Worm (Caenorhabditis elegans) whole organism, late embryonic: ENCODE measurements around the gene C44H9.5.

Experiments
- C08G9.2 ChIP-seq: sonication (generic microtip); optimal IDR thresholded peaks from 2 replicates; lab custom pipeline; 2016; ENCODE audit warnings: mild to moderate bottlenecking, missing genetic modification characterization, moderate library complexity, missing compliant biosample characterization
- C38D4.7 ChIP-seq: fragments of 200-800 bp; sonication (Bioruptor generic); optimal IDR thresholded peaks from 2 replicates; lab custom pipeline; 2018; ENCODE audit warnings: mild to moderate bottlenecking, missing genetic modification characterization, moderate library complexity, missing compliant biosample characterization
- K02D7.2 ChIP-seq: sonication (generic microtip); optimal IDR thresholded peaks from 2 replicates; lab custom pipeline; 2017; ENCODE audit warnings: mild to moderate bottlenecking, missing genetic modification characterization, missing compliant biosample characterization
- K09A11.1 ChIP-seq: sonication (generic microtip); optimal IDR thresholded peaks from 2 replicates; lab custom pipeline; 2017; ENCODE audit warnings: antibody characterized with exemption, mild to moderate bottlenecking, missing genetic modification characterization, missing compliant biosample characterization; ENCODE audit not compliant: insufficient read depth
- T23F11.4 ChIP-seq: fragments of 200-800 bp; sonication (Bioruptor generic); optimal IDR thresholded peaks from 2 replicates; lab custom pipeline; 2018; ENCODE audit warnings: mild to moderate bottlenecking, missing genetic modification characterization, missing compliant biosample characterization
- Y22D7AL.16 ChIP-seq: sonication (generic microtip); optimal IDR thresholded peaks from 2 replicates; lab custom pipeline; 2016; ENCODE audit warnings: missing genetic modification characterization, missing compliant biosample characterization
- ama-1 ChIP-seq: fragments of 150-350 bp; optimal IDR thresholded peaks from 2 replicates; lab custom pipeline; 2014
- ceh-19 ChIP-seq: fragments of 200-800 bp; sonication (Bioruptor generic); optimal IDR thresholded peaks from 2 replicates; lab custom pipeline; 2018; ENCODE audit warnings: mild to moderate bottlenecking, missing genetic modification characterization, missing compliant biosample characterization
- ceh-31 ChIP-seq: sonication (generic microtip); optimal IDR thresholded peaks from 2 replicates; lab custom pipeline; 2016; ENCODE audit warnings: missing genetic modification characterization, missing compliant biosample characterization
- ceh-34 ChIP-seq: sonication (generic microtip); optimal IDR thresholded peaks from 2 replicates; lab custom pipeline; 2016; ENCODE audit warnings: mild to moderate bottlenecking, missing genetic modification characterization, missing compliant biosample characterization
- ceh-48 ChIP-seq: sonication (generic microtip); optimal IDR thresholded peaks from 2 replicates; lab custom pipeline; 2016; ENCODE audit warnings: missing genetic modification characterization, inconsistent platforms, missing compliant biosample characterization
- dmd-4 ChIP-seq: sonication (generic microtip); optimal IDR thresholded peaks from 2 replicates; lab custom pipeline; 2016; ENCODE audit warnings: borderline replicate concordance, missing genetic modification characterization, missing compliant biosample characterization
- ets-4 ChIP-seq: sonication (generic microtip); optimal IDR thresholded peaks from 2 replicates; lab custom pipeline; 2016; ENCODE audit warnings: missing genetic modification characterization, missing compliant biosample characterization
- eyg-1 ChIP-seq: sonication (generic microtip); optimal IDR thresholded peaks from 2 replicates; lab custom pipeline; 2016; ENCODE audit warnings: missing genotype, missing genetic modification characterization, missing compliant biosample characterization
- fax-1 ChIP-seq: sonication (generic microtip); optimal IDR thresholded peaks from 2 replicates; lab custom pipeline; 2016; ENCODE audit warnings: missing genotype, missing genetic modification characterization, missing compliant biosample characterization
- fkh-10 ChIP-seq: fragments of 150-350 bp; optimal IDR thresholded peaks from 2 replicates; lab custom pipeline; 2014; ENCODE audit warnings: missing biosample characterization, missing genetic modification reagents, missing genetic modification characterization
- fkh-6 ChIP-seq: sonication (generic microtip); optimal IDR thresholded peaks from 2 replicates; lab custom pipeline; 2016; ENCODE audit warnings: missing genetic modification characterization, missing compliant biosample characterization
- gmeb-2 ChIP-seq: sonication (generic microtip); optimal IDR thresholded peaks from 2 replicates; lab custom pipeline; 2016; ENCODE audit warnings: missing genetic modification characterization, inconsistent platforms, missing compliant biosample characterization
- hlh-15 ChIP-seq: sonication (generic microtip); optimal IDR thresholded peaks from 2 replicates; lab custom pipeline; 2016; ENCODE audit warnings: missing genetic modification characterization, missing compliant biosample characterization
- hlh-6 ChIP-seq: sonication (generic microtip); optimal IDR thresholded peaks from 2 replicates; lab custom pipeline; 2016; ENCODE audit warnings: missing genotype, missing genetic modification characterization, missing compliant biosample characterization
- hlh-8 ChIP-seq: sonication (generic microtip); optimal IDR thresholded peaks from 2 replicates; lab custom pipeline; 2016; ENCODE audit warnings: missing genotype, missing genetic modification characterization, missing compliant biosample characterization
- lim-6 ChIP-seq: sonication (generic microtip); optimal IDR thresholded peaks from 2 replicates; lab custom pipeline; 2016; ENCODE audit warnings: missing genetic modification characterization, missing compliant biosample characterization
- lin-11 ChIP-seq: fragments of 200-800 bp; sonication (Bioruptor generic); optimal IDR thresholded peaks from 2 replicates; lab custom pipeline; 2018; ENCODE audit warnings: mild to moderate bottlenecking, missing genetic modification characterization, missing compliant biosample characterization
- madf-2 ChIP-seq: sonication (generic microtip); optimal IDR thresholded peaks from 2 replicates; lab custom pipeline; 2017; ENCODE audit warnings: missing genetic modification characterization, missing compliant biosample characterization
- mec-3 ChIP-seq: sonication (generic microtip); optimal IDR thresholded peaks from 2 replicates; lab custom pipeline; 2016; ENCODE audit warnings: borderline replicate concordance, missing genetic modification characterization, missing compliant biosample characterization
- nhr-232 ChIP-seq: sonication (generic microtip); optimal IDR thresholded peaks from 2 replicates; lab custom pipeline; 2016; ENCODE audit warnings: missing genetic modification characterization, missing compliant biosample characterization
- npax-4 ChIP-seq: sonication (generic microtip); optimal IDR thresholded peaks from 2 replicates; lab custom pipeline; 2016; ENCODE audit warnings: missing genetic modification characterization, missing compliant biosample characterization
- pag-3 ChIP-seq: sonication (generic microtip); optimal IDR thresholded peaks from 2 replicates; lab custom pipeline; 2016; ENCODE audit warnings: missing compliant biosample characterization, missing genetic modification characterization, borderline replicate concordance
- pat-9 ChIP-seq: fragments of 200-800 bp; sonication (Bioruptor generic); optimal IDR thresholded peaks from 2 replicates; lab custom pipeline; 2018; ENCODE audit warnings: mild to moderate bottlenecking, missing genetic modification characterization, moderate library complexity, missing compliant biosample characterization
- pax-1 ChIP-seq: fragments of 150-350 bp; optimal IDR thresholded peaks from 2 replicates; lab custom pipeline; 2014; ENCODE audit warnings: missing biosample characterization, missing genetic modification characterization
- pqm-1 ChIP-seq: sonication (generic microtip); optimal IDR thresholded peaks from 2 replicates; lab custom pipeline; 2016; ENCODE audit warnings: missing genetic modification characterization, missing compliant biosample characterization
- ref-2 ChIP-seq: sonication (generic microtip); optimal IDR thresholded peaks from 2 replicates; lab custom pipeline; 2016; ENCODE audit warnings: missing genetic modification characterization, missing compliant biosample characterization
- rnt-1 ChIP-seq: sonication (generic microtip); optimal IDR thresholded peaks from 2 replicates; lab custom pipeline; 2016; ENCODE audit warnings: missing genetic modification characterization, missing compliant biosample characterization
- sox-4 ChIP-seq: sonication (generic microtip); optimal IDR thresholded peaks from 2 replicates; lab custom pipeline; 2017; ENCODE audit warnings: mild to moderate bottlenecking, missing genetic modification characterization, inconsistent platforms, missing compliant biosample characterization
- syd-9 ChIP-seq: sonication (generic microtip); optimal IDR thresholded peaks from 2 replicates; lab custom pipeline; 2016; ENCODE audit warnings: mild to moderate bottlenecking, missing genetic modification characterization, moderate library complexity, missing compliant biosample characterization
- tbx-2 ChIP-seq: sonication (generic microtip); optimal IDR thresholded peaks from 2 replicates; lab custom pipeline; 2016; ENCODE audit warnings: missing genetic modification characterization, missing compliant biosample characterization
- tbx-7 ChIP-seq: sonication (generic microtip); optimal IDR thresholded peaks from 2 replicates; lab custom pipeline; 2016; ENCODE audit warnings: missing genotype, missing genetic modification characterization, missing compliant biosample characterization
- unc-86 ChIP-seq: sonication (generic microtip); optimal IDR thresholded peaks from 2 replicates; lab custom pipeline; 2016; ENCODE audit warnings: missing genetic modification characterization, missing compliant biosample characterization
- ztf-16 ChIP-seq: sonication (generic microtip); optimal IDR thresholded peaks from 2 replicates; lab custom pipeline; 2017; ENCODE audit warnings: missing genetic modification characterization, missing compliant biosample characterization

The C44H9.5 gene

DNA sequence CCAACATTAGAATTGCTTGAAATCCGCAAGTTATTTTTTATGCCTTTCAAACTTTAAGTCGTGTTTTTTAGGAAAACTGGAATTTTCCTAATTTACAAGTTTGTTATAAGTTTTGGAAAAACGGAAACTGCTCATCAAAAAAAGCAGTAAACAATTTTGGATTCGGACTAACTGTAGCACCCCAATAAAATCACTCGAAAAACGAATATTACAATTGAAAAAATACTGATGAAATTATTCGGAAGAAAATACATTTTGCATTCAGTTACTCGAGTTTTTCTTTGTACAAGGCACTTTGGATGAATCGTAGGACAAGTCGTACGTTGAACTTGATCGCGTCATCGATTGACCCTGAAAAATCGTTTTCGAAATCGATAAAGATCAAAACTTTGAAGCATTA lies 32.7 kb upstream of the C44H9.5 start:
- no peak for TF ChIP-seq npax-4 (tag; lab: Kevin White, UChicago)
- TF ChIP-seq ets-4 (tag; lab: Kevin White, UChicago), result no peak
- TF ChIP-seq ceh-48 (tag; lab: Kevin White, UChicago), result no peak
- no peak for TF ChIP-seq lim-6 (tag; lab: Kevin White, UChicago)
- TF ChIP-seq C38D4.7 (GFP tag; lab: Kevin White, UChicago), result no peak
- TF ChIP-seq hlh-6 (tag; lab: Kevin White, UChicago), result no peak
- TF ChIP-seq hlh-8, result no peak
- no peak for TF ChIP-seq tbx-7 (tag; lab: Kevin White, UChicago)
- no peak for TF ChIP-seq eyg-1 (tag; lab: Kevin White, UChicago)

DNA sequence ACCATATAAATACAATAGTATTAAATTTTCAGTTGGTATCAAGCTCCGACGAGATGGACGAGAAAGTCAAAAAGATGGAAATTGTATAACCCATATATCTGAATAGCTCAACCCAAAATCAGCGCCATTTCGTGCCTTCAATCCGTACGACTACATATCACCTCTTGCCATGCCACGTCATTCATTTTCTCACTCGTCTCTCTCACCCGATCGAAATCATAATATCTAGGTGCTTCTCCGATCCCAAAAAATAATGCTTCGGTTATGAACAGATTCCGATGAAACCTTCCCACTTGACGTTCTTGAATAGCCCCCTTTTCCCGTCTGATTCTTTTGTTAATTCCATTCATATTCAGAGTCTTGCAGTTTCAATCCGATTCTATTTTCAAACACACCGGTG lies 31.7 kb upstream of the C44H9.5 start:
- no peak for TF ChIP-seq ceh-19 (GFP tag; lab: Kevin White, UChicago)
- no peak for TF ChIP-seq K09A11.1
- TF ChIP-seq unc-86, result no peak
- TF ChIP-seq hlh-8, result no peak
- TF ChIP-seq npax-4 (tag; lab: Kevin White, UChicago), result no peak
- no peak for TF ChIP-seq ceh-31 (tag; lab: Kevin White, UChicago)
- TF ChIP-seq fax-1 (tag; lab: Kevin White, UChicago), result no peak
- TF ChIP-seq pax-1 (tag; lab: Kevin White, UChicago), result no peak
- TF ChIP-seq ama-1 (lab: Kevin White, UChicago), result no peak
- TF ChIP-seq lin-11 (tag; lab: Kevin White, UChicago), result no peak
- no peak for TF ChIP-seq mec-3 (tag; lab: Kevin White, UChicago)
- no peak for TF ChIP-seq fkh-6 (tag; lab: Kevin White, UChicago)
- TF ChIP-seq eyg-1 (tag; lab: Kevin White, UChicago), result no peak
- TF ChIP-seq sox-4 (tag; lab: Kevin White, UChicago), result no peak
- TF ChIP-seq syd-9 (tag; lab: Kevin White, UChicago), result no peak

DNA sequence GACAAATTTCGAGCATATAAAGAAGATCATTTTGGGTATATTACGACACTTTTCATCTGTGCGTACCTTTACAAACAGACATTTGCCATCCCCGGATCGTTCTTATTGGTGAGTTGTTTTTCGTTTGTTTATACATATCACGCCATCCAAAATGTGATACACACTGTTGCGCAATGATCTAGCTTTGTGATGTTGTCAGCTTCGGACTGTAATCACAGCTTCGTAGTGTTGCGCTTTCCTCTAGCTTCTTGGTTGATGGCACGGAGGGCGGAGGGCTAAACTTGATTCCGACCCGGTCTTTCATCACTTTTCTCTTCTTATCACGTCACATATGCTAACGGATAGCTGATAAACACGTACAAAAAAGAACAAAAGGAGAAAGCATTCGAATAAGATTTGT lies 29.7 kb upstream of the C44H9.5 start:
- TF ChIP-seq C38D4.7 (GFP tag; lab: Kevin White, UChicago) (no peak), fkh-10 (GFP tag; lab: Kevin White, UChicago) (no peak), hlh-6 (tag; lab: Kevin White, UChicago) (no peak), nhr-232 (no peak), pat-9 (tag; lab: Kevin White, UChicago) (no peak), C08G9.2 (tag; lab: Kevin White, UChicago) (no peak), tbx-2 (tag; lab: Kevin White, UChicago) (no peak), lin-11 (tag; lab: Kevin White, UChicago) (no peak), ceh-34 (tag; lab: Kevin White, UChicago) (no peak), gmeb-2 (no peak), hlh-15 (no peak), ztf-16 (no peak), Y22D7AL.16 (tag; lab: Kevin White, UChicago) (no peak), npax-4 (tag; lab: Kevin White, UChicago) (no peak), T23F11.4 (no peak), ref-2 (tag; lab: Kevin White, UChicago) (no peak), pag-3 (tag; lab: Kevin White, UChicago) (no peak), dmd-4 (no peak)

DNA sequence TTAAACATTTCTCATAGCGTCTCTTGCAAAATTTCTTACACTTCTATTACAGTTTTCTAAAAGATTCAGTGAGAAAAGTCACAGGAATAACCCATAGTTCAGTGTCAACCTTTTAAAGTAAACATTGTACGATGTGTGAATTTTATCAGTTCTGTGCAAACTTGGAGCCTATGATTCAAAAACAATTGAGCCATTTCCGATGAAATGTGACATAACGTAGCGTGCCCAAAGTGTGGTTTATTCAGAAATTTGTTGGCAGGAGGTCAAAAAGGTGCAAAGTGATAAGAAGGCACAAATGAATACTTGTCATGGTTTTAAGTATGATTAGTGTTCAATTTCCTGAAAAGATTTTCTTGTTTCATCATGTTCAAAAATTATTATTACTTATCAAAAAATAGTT lies 27.9 kb upstream of the C44H9.5 start:
- TF ChIP-seq ama-1 (lab: Kevin White, UChicago), result no peak
- no peak for TF ChIP-seq K02D7.2 (tag; lab: Kevin White, UChicago)
- TF ChIP-seq eyg-1 (tag; lab: Kevin White, UChicago), result no peak
- TF ChIP-seq K09A11.1, result no peak
- TF ChIP-seq pqm-1 (tag; lab: Kevin White, UChicago), result no peak
- no peak for TF ChIP-seq fkh-6 (tag; lab: Kevin White, UChicago)
- TF ChIP-seq Y22D7AL.16 (tag; lab: Kevin White, UChicago), result no peak
- TF ChIP-seq rnt-1 (tag; lab: Kevin White, UChicago), result no peak
- TF ChIP-seq ceh-34 (tag; lab: Kevin White, UChicago), result no peak
- no peak for TF ChIP-seq ceh-31 (tag; lab: Kevin White, UChicago)
- TF ChIP-seq tbx-7 (tag; lab: Kevin White, UChicago), result no peak
- TF ChIP-seq madf-2, result no peak
